Worm (Caenorhabditis elegans) whole organism, L4 larva: Measurements from ENCODE around the gene atz-1.

ENCODE experiments used
- F44E2.7 ChIP-seq: fragments of 200-800 bp; sonication (Bioruptor generic); IDR thresholded peaks from 2 replicates; pipeline ENCODE4 v2.1.2; 2022; ENCODE audit warnings: missing genetic modification characterization, missing compliant biosample characterization
- R02D3.7 ChIP-seq: fragments of 150-350 bp; sonication (generic microtip); optimal IDR thresholded peaks from 3 replicates; lab custom pipeline; 2014; ENCODE audit warnings: missing biosample characterization, missing genetic modification characterization
- T26A8.4 ChIP-seq: fragments of 200-800 bp; sonication (Bioruptor generic); IDR thresholded peaks from 2 replicates; pipeline ENCODE4 v1.3.6; 2022; ENCODE audit warnings: missing genetic modification characterization, missing compliant biosample characterization
- Y105C5A.15 ChIP-seq: fragments of 200-800 bp; sonication (Bioruptor generic); IDR thresholded peaks from 2 replicates; pipeline ENCODE4 v1.3.6; 2022; ENCODE audit warnings: missing genetic modification characterization, missing compliant biosample characterization
- Y75B8A.6 ChIP-seq: fragments of 200-800 bp; sonication (Bioruptor generic); IDR thresholded peaks from 2 replicates; pipeline ENCODE4 v1.3.6; 2022; ENCODE audit warnings: missing genetic modification reagents, missing genetic modification characterization, missing compliant biosample characterization
- ZK546.5 ChIP-seq, 2 experiments: sonication (generic microtip); optimal IDR thresholded peaks; 2 replicates each; lab custom pipeline; 2017; ENCODE audit warnings: missing biosample characterization in 2 of 2, missing genetic modification characterization in 2 of 2
- aha-1 ChIP-seq: fragments of 150-350 bp; peaks from one replicate; lab custom pipeline; 2014; ENCODE audit warnings: missing biosample characterization, missing genetic modification characterization
- aly-2 ChIP-seq: sonication (generic microtip); optimal IDR thresholded peaks from 2 replicates; lab custom pipeline; 2018; ENCODE audit warnings: missing biosample characterization, missing genetic modification characterization
- ama-1 ChIP-seq: fragments of 150-350 bp; optimal IDR thresholded peaks from 2 replicates; lab custom pipeline; 2014; ENCODE audit warnings: inconsistent platforms, mixed read lengths
- arid-1 ChIP-seq: fragments of 200-800 bp; sonication (Bioruptor generic); conservative IDR thresholded peaks from 2 replicates; pipeline ENCODE4 v1.3.6; 2022; ENCODE audit warnings: missing genetic modification reagents, missing genetic modification characterization, missing compliant biosample characterization
- attf-4 ChIP-seq: sonication (generic microtip); optimal IDR thresholded peaks from 3 replicates; lab custom pipeline; 2017; ENCODE audit warnings: missing biosample characterization, missing genetic modification characterization
- ceh-28 ChIP-seq: fragments of 150-350 bp; optimal IDR thresholded peaks from 2 replicates; lab custom pipeline; 2014; ENCODE audit warnings: missing biosample characterization, missing genetic modification reagents, missing genetic modification characterization
- ceh-32 ChIP-seq: sonication (generic microtip); optimal IDR thresholded peaks from 2 replicates; lab custom pipeline; 2016; ENCODE audit warnings: mild to moderate bottlenecking, missing genetic modification characterization, missing compliant biosample characterization; ENCODE audit not compliant: poor library complexity
- ceh-44 ChIP-seq: fragments of 200-800 bp; sonication (Bioruptor generic); IDR thresholded peaks from 2 replicates; pipeline ENCODE4 v1.3.6; 2022; ENCODE audit warnings: missing genetic modification reagents, missing genetic modification characterization, missing compliant biosample characterization
- ces-1 ChIP-seq: fragments of 150-350 bp; sonication (generic microtip); optimal IDR thresholded peaks from 4 replicates; lab custom pipeline; 2014; ENCODE audit warnings: missing biosample characterization, missing genetic modification reagents, missing genetic modification characterization
- cey-2 ChIP-seq: sonication (generic microtip); optimal IDR thresholded peaks from 3 replicates; lab custom pipeline; 2017; ENCODE audit warnings: missing genetic modification characterization, mild to moderate bottlenecking, missing compliant biosample characterization, antibody characterized with exemption, borderline replicate concordance; ENCODE audit not compliant: insufficient read depth
- ctbp-1 ChIP-seq: fragments of 200-800 bp; sonication (Bioruptor generic); IDR thresholded peaks from 2 replicates; pipeline ENCODE4 v1.3.6; 2022; ENCODE audit warnings: missing genetic modification reagents, missing genetic modification characterization, missing compliant biosample characterization
- daf-16 ChIP-seq, 3 experiments: sonication (generic microtip); optimal IDR thresholded peaks; 2 replicates each; lab custom pipeline; 2016 to 2017; ENCODE audit warnings: missing genetic modification characterization in 3 of 3, missing genetic modification reagents in 3 of 3, mild to moderate bottlenecking in 2 of 3, missing compliant biosample characterization in 2 of 3, missing biosample characterization in 1 of 3, moderate library complexity in 1 of 3
- dmd-6 ChIP-seq: fragments of 200-800 bp; sonication (Bioruptor generic); IDR thresholded peaks from 2 replicates; pipeline ENCODE4 v1.3.6; 2022; ENCODE audit warnings: missing genetic modification reagents, missing genetic modification characterization, missing compliant biosample characterization
- dmd-8 ChIP-seq: fragments of 200-800 bp; sonication (Bioruptor generic); IDR thresholded peaks from 2 replicates; pipeline ENCODE4 v1.3.6; 2022; ENCODE audit warnings: missing genetic modification characterization, missing compliant biosample characterization
- dmd-9 ChIP-seq: fragments of 200-800 bp; sonication (Bioruptor generic); IDR thresholded peaks from 2 replicates; pipeline ENCODE4 v1.3.6; 2022; ENCODE audit warnings: missing genetic modification reagents, missing genetic modification characterization, missing compliant biosample characterization
- dve-1 ChIP-seq: sonication (generic microtip); optimal IDR thresholded peaks from 2 replicates; lab custom pipeline; 2017; ENCODE audit warnings: antibody characterized with exemption, mild to moderate bottlenecking, missing genetic modification characterization, missing compliant biosample characterization; ENCODE audit not compliant: insufficient read depth
- egl-43 ChIP-seq: fragments of 200-800 bp; sonication (Bioruptor generic); IDR thresholded peaks from 2 replicates; pipeline ENCODE4 v1.3.6; 2022; ENCODE audit warnings: missing genetic modification reagents, missing genetic modification characterization, missing compliant biosample characterization
- fkh-10 ChIP-seq: fragments of 150-350 bp; optimal IDR thresholded peaks from 2 replicates; lab custom pipeline; 2014; ENCODE audit warnings: missing biosample characterization, missing genetic modification reagents, missing genetic modification characterization
- fos-1 ChIP-seq: fragments of 150-350 bp; optimal IDR thresholded peaks from 2 replicates; lab custom pipeline; 2014; ENCODE audit warnings: missing biosample characterization, missing genetic modification characterization
- gei-8 ChIP-seq: fragments of 200-800 bp; sonication (Bioruptor generic); optimal IDR thresholded peaks from 2 replicates; lab custom pipeline; 2018; ENCODE audit warnings: mild to moderate bottlenecking, missing genetic modification characterization, missing compliant biosample characterization
- hif-1 ChIP-seq, 2 experiments: sonication (generic microtip); optimal IDR thresholded peaks; 2 replicates each; lab custom pipeline; 2016 to 2017; ENCODE audit warnings: missing compliant biosample characterization in 2 of 2, missing genetic modification characterization in 2 of 2, missing genetic modification reagents in 2 of 2, missing genotype in 2 of 2, mild to moderate bottlenecking in 1 of 2
- hlh-11 ChIP-seq: fragments of 200-800 bp; sonication (Bioruptor generic); optimal IDR thresholded peaks from 2 replicates; lab custom pipeline; 2018; ENCODE audit warnings: mild to moderate bottlenecking, missing genetic modification characterization, missing compliant biosample characterization
- hlh-30 ChIP-seq: sonication (generic microtip); optimal IDR thresholded peaks from 2 replicates; lab custom pipeline; 2017; ENCODE audit warnings: antibody characterized with exemption, mild to moderate bottlenecking, missing genetic modification characterization, missing compliant biosample characterization; ENCODE audit not compliant: insufficient read depth
- lin-13 ChIP-seq: fragments of 150-350 bp; optimal IDR thresholded peaks from 2 replicates; lab custom pipeline; 2014; ENCODE audit warnings: missing biosample characterization, missing genetic modification reagents, missing genetic modification characterization
- lin-15B ChIP-seq: fragments of 150-350 bp; sonication (generic microtip); optimal IDR thresholded peaks from 3 replicates; lab custom pipeline; 2014; ENCODE audit warnings: missing biosample characterization, missing genetic modification characterization
- lsy-2 ChIP-seq, 2 experiments: fragments of 150-350 bp in 1 of 2; sonication (generic microtip) in 1 of 2; optimal IDR thresholded peaks; 2 replicates each; lab custom pipeline; 2014 to 2017; ENCODE audit warnings: missing biosample characterization in 2 of 2, missing genetic modification characterization in 2 of 2
- madf-5 ChIP-seq, 2 experiments: fragments of 200-800 bp; sonication (Bioruptor generic); IDR thresholded peaks; 2 replicates each; pipeline ENCODE4 v1.3.6; 2022; ENCODE audit warnings: missing compliant biosample characterization in 2 of 2, missing genetic modification characterization in 2 of 2
- mdl-1 ChIP-seq, 2 experiments: fragments of 150-350 bp in 1 of 2; sonication (generic microtip) in 1 of 2; optimal IDR thresholded peaks; 2 replicates each; lab custom pipeline; 2014 to 2017; ENCODE audit warnings: missing biosample characterization in 2 of 2, missing genetic modification characterization in 2 of 2
- mxl-3 ChIP-seq: fragments of 200-800 bp; sonication (Bioruptor generic); optimal IDR thresholded peaks from 2 replicates; lab custom pipeline; 2018; ENCODE audit warnings: mild to moderate bottlenecking, missing genetic modification characterization, missing compliant biosample characterization
- nhr-10 ChIP-seq: fragments of 150-350 bp; optimal IDR thresholded peaks from 2 replicates; lab custom pipeline; 2014; ENCODE audit warnings: missing biosample characterization, missing genetic modification characterization
- nhr-102 ChIP-seq: sonication (generic microtip); optimal IDR thresholded peaks from 2 replicates; lab custom pipeline; 2016; ENCODE audit warnings: mild to moderate bottlenecking, missing genetic modification characterization, moderate library complexity, missing compliant biosample characterization
- nhr-237 ChIP-seq: sonication (generic microtip); optimal IDR thresholded peaks from 2 replicates; lab custom pipeline; 2017; ENCODE audit warnings: missing biosample characterization, missing genetic modification characterization
- nhr-48 ChIP-seq: sonication (generic microtip); optimal IDR thresholded peaks from 2 replicates; lab custom pipeline; 2016; ENCODE audit warnings: mild to moderate bottlenecking, missing genetic modification characterization, missing compliant biosample characterization
- rbr-2 ChIP-seq: sonication (generic microtip); optimal IDR thresholded peaks from 2 replicates; lab custom pipeline; 2016; ENCODE audit warnings: missing genotype, missing genetic modification characterization, missing compliant biosample characterization
- saeg-2 ChIP-seq: fragments of 200-800 bp; sonication (Bioruptor generic); IDR thresholded peaks from 2 replicates; pipeline ENCODE4 v1.3.6; 2022; ENCODE audit warnings: missing genetic modification reagents, missing genetic modification characterization, missing compliant biosample characterization
- set-16 ChIP-seq: fragments of 200-800 bp; sonication (Bioruptor generic); IDR thresholded peaks from 2 replicates; pipeline ENCODE4 v1.3.6; 2022; ENCODE audit warnings: missing genetic modification reagents, missing genetic modification characterization, missing compliant biosample characterization
- snpc-1.2 ChIP-seq: fragments of 200-800 bp; sonication (Bioruptor generic); IDR thresholded peaks from 2 replicates; pipeline ENCODE4 v1.3.6; 2022; ENCODE audit warnings: missing genetic modification reagents, missing genetic modification characterization, missing compliant biosample characterization
- spr-3 ChIP-seq: fragments of 200-800 bp; sonication (Bioruptor generic); optimal IDR thresholded peaks from 2 replicates; lab custom pipeline; 2018; ENCODE audit warnings: mild to moderate bottlenecking, missing genetic modification characterization, missing compliant biosample characterization
- tra-1 ChIP-seq: fragments of 200-800 bp; sonication (Bioruptor generic); IDR thresholded peaks from 2 replicates; pipeline ENCODE4 v1.3.6; 2022; ENCODE audit warnings: missing genetic modification reagents, missing genetic modification characterization, missing compliant biosample characterization
- vab-7 ChIP-seq: fragments of 200-800 bp; sonication (Bioruptor generic); IDR thresholded peaks from 2 replicates; pipeline ENCODE4 v1.3.6; 2022; ENCODE audit warnings: missing genetic modification reagents, missing genetic modification characterization, missing compliant biosample characterization
- zip-11 ChIP-seq: fragments of 200-800 bp; sonication (Bioruptor generic); IDR thresholded peaks from 2 replicates; pipeline ENCODE4 v1.3.6; 2022; ENCODE audit warnings: missing genetic modification characterization, missing compliant biosample characterization
- ztf-11 ChIP-seq: fragments of 150-350 bp; optimal IDR thresholded peaks from 2 replicates; lab custom pipeline; 2014; ENCODE audit warnings: missing biosample characterization, missing genetic modification characterization

The atz-1 gene

ce11 chrIV:12366571-12366970, 9.3 kb downstream of the atz-1 start:
- TF ChIP-seq T26A8.4 (GFP tag; lab: Robert Waterston, UW) = peak; percentile 15
- TF ChIP-seq nhr-48 = peak; percentile 13
- peak; percentile 46 for TF ChIP-seq hlh-11 (tag; lab: Kevin White, UChicago)
- TF ChIP-seq vab-7 (GFP tag; lab: Robert Waterston, UW) = no peak
- TF ChIP-seq mxl-3 (GFP tag; lab: Kevin White, UChicago) = peak; percentile 65
- no peak for TF ChIP-seq fkh-10 (GFP tag; lab: Kevin White, UChicago)

DNA sequence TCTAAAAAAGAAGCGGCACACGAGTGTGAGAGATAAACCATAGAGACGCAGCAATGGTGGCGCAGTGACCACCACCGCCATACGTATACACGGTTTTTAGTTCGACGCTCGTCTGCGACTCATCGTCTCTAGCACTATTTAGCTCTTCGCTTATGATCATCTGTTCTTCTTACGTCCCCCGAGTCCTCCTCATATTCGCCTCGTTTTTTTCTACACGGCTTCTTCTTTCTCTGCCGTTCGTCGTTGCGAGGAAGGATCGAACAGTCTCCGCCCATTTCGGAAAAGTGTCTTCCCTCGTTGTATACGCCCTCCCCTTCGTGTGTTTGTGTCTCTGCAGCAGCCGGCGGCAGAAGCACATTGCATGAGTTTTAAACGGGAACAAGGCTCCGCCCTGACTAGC, 11.0 kb downstream of the atz-1 start:
- TF ChIP-seq Y75B8A.6 (GFP tag; lab: Robert Waterston, UW) (no peak), hlh-30 (peak; percentile 43), nhr-237 (no peak), ceh-44 (GFP tag; lab: Robert Waterston, UW) (no peak), egl-43 (GFP tag; lab: Robert Waterston, UW) (0 out of 2 replicates have a peak, but pooled peaks have one; percentile 10), zip-11 (GFP tag; lab: Robert Waterston, UW) (no peak), hlh-11 (tag; lab: Kevin White, UChicago) (peak; percentile 68), aha-1 (tag; lab: Kevin White, UChicago) (peak; percentile 65), R02D3.7 (tag; lab: Kevin White, UChicago) (no peak), dmd-8 (GFP tag; lab: Robert Waterston, UW) (no peak), hif-1 (tag; optimal IDR thresholded peaks at IDR 0.05; lab: Kevin White, UChicago) (peak in 1 of 2 experiments; percentile 18), set-16 (peak; percentile 26; the same call in 1 of the 2 replicates), tra-1 (GFP tag; lab: Robert Waterston, UW) (no peak), nhr-10 (tag; lab: Kevin White, UChicago) (no peak), rbr-2 (peak; percentile 18), ama-1 (lab: Kevin White, UChicago) (no peak), ztf-11 (no peak), snpc-1.2 (GFP tag; lab: Robert Waterston, UW) (no peak), dve-1 (tag; lab: Kevin White, UChicago) (no peak), lin-13 (GFP tag; lab: Kevin White, UChicago) (no peak), nhr-102 (tag; lab: Kevin White, UChicago) (no peak), dmd-6 (GFP tag; lab: Robert Waterston, UW) (0 out of 2 replicates have a peak, but pooled peaks have one; percentile 6), saeg-2 (no peak), fos-1 (tag; lab: Kevin White, UChicago) (no peak), spr-3 (GFP tag; lab: Kevin White, UChicago) (no peak), lin-15B (tag; lab: Kevin White, UChicago) (no peak), ZK546.5 (tag; optimal IDR thresholded peaks at IDR 0.05; lab: Kevin White, UChicago) (no peak), Y105C5A.15 (GFP tag; lab: Robert Waterston, UW) (no peak), fkh-10 (GFP tag; lab: Kevin White, UChicago) (peak; percentile 35), ceh-28 (tag; lab: Kevin White, UChicago) (no peak), lsy-2 (tag; optimal IDR thresholded peaks at IDR 0.05; lab: Kevin White, UChicago) (peak; percentile 31 to 34), cey-2 (tag; lab: Kevin White, UChicago) (no peak), dmd-9 (no peak), mdl-1 (tag; optimal IDR thresholded peaks at IDR 0.05; lab: Kevin White, UChicago) (peak in 1 of 2 experiments; percentile 38), ces-1 (no peak), vab-7 (GFP tag; lab: Robert Waterston, UW) (no peak), arid-1 (GFP tag; lab: Robert Waterston, UW) (no peak), ctbp-1 (GFP tag; lab: Robert Waterston, UW) (no peak), aly-2 (no peak), gei-8 (GFP tag; lab: Kevin White, UChicago) (no peak), daf-16 (GFP tag; optimal IDR thresholded peaks at IDR 0.05; lab: Kevin White, UChicago) (no peak), daf-16 (tag; optimal IDR thresholded peaks at IDR 0.05; lab: Kevin White, UChicago) (peak; percentile 18), ceh-32 (no peak), attf-4 (tag; lab: Kevin White, UChicago) (no peak), F44E2.7 (GFP tag; lab: Robert Waterston, UW) (no peak), madf-5 (GFP tag; IDR thresholded peaks at IDR 0.05; lab: Robert Waterston, UW) (no peak), mxl-3 (GFP tag; lab: Kevin White, UChicago) (peak; percentile 26)
